Fruit fly (Drosophila melanogaster): ENCODE data around the gene Sugb.

The Sugb gene

DNA sequence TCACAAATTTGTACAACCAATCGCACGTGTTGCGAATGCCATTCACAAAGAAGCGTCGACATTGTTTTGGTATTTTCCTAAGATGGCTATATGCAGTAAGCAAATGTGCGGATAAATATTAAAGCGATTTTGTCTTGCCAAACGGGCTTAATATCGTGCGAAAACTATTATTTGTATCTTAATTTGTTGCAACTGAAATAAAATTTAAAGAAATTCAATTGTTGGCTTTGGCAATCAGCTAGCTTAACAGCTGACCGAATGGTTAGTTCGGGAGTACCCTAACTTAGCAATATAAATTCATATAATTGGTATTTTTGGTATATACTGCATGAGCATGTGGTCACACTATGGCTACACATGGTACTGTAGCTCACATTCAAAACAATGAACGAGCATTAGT lies 35.4 kb upstream of the Sugb start, which contains the start of the genes RIOK1 and Polr3H (continued):
- TF ChIP-seq gem (tag; optimal IDR thresholded peaks at IDR 0.05) (no peak), Side (GFP tag; optimal IDR thresholded peaks at IDR 0.05) (peak; percentile 64), MBD-R2 (GFP tag; IDR thresholded peaks at IDR 0.05) (peak; percentile 88), onecut (GFP tag; IDR thresholded peaks at IDR 0.05) (no peak), oc (tag; optimal IDR thresholded peaks at IDR 0.05) (no peak), slbo (GFP tag; IDR thresholded peaks at IDR 0.05) (peak; percentile 72), grau (tag; optimal IDR thresholded peaks at IDR 0.05) (no peak), pan (optimal IDR thresholded peaks at IDR 0.05) (no peak), pan (GFP tag; optimal IDR thresholded peaks at IDR 0.05 in 1 of 2, IDR thresholded peaks at IDR 0.05 in 1 of 2) (peak in 1 of 2 experiments; percentile 68), CG11723 (GFP tag; optimal IDR thresholded peaks at IDR 0.05) (no peak), crp (GFP tag; optimal IDR thresholded peaks at IDR 0.05) (peak; percentile 64 to 90), CG11695 (GFP tag; IDR thresholded peaks at IDR 0.05) (peak; percentile 59; the same call in 1 of the 3 replicates), CG13624 (GFP tag; optimal IDR thresholded peaks at IDR 0.05) (peak; percentile 80), CG16813 (GFP tag; IDR thresholded peaks at IDR 0.05; ENCODE audit: partially characterized antibody) (no peak), mld (GFP tag; IDR thresholded peaks at IDR 0.05; ENCODE audit: partially characterized antibody) (no peak), Blimp-1 (GFP tag; optimal IDR thresholded peaks at IDR 0.05) (no peak), jing (GFP tag; optimal IDR thresholded peaks at IDR 0.05) (peak; percentile 6), pum (GFP tag; optimal IDR thresholded peaks at IDR 0.05) (peak; percentile 75), ranshi (GFP tag; IDR thresholded peaks at IDR 0.05) (peak; percentile 40; the same call in 1 of the 2 replicates), cas (GFP tag; IDR thresholded peaks at IDR 0.05) (0 out of 2 replicates have a peak, but pooled peaks have one; percentile 31), pb (GFP tag; optimal IDR thresholded peaks at IDR 0.05) (no peak), CG9817 (tag; optimal IDR thresholded peaks at IDR 0.05) (peak; percentile 54), Fer2 (tag; optimal IDR thresholded peaks at IDR 0.05) (no peak), Chrac-16 (GFP tag; optimal IDR thresholded peaks at IDR 0.05) (peak; percentile 75), zfh2 (GFP tag; optimal IDR thresholded peaks at IDR 0.05) (peak; percentile 66), odd (GFP tag; optimal IDR thresholded peaks at IDR 0.05) (no peak), Xbp1 (GFP tag; optimal IDR thresholded peaks at IDR 0.05) (peak; percentile 79), nerfin-2 (GFP tag; IDR thresholded peaks at IDR 0.05; ENCODE audit: partially characterized antibody) (no peak), Bgb (GFP tag; IDR thresholded peaks at IDR 0.05; ENCODE audit: partially characterized antibody) (no peak), CG17912 (GFP tag; optimal IDR thresholded peaks at IDR 0.05) (no peak), sd (tag; optimal IDR thresholded peaks at IDR 0.05) (no peak), CG8478 (optimal IDR thresholded peaks at IDR 0.05) (no peak), Taf1 (GFP tag; IDR thresholded peaks at IDR 0.05) (no peak), emc (GFP tag; optimal IDR thresholded peaks at IDR 0.05) (no peak), mam (GFP tag; optimal IDR thresholded peaks at IDR 0.05) (peak; percentile 83), CG8924 (tag; optimal IDR thresholded peaks at IDR 0.05) (no peak), cg (GFP tag; optimal IDR thresholded peaks at IDR 0.05) (no peak), Oaz (GFP tag; IDR thresholded peaks at IDR 0.05) (peak; percentile 27; the same call in 1 of the 2 replicates), twi (tag; optimal IDR thresholded peaks at IDR 0.05) (no peak), cato (GFP tag; optimal IDR thresholded peaks at IDR 0.05; ENCODE audit: borderline replicate concordance) (peak; percentile 41), ERR (GFP tag; optimal IDR thresholded peaks at IDR 0.05) (peak; percentile 56), tx (GFP tag; optimal IDR thresholded peaks at IDR 0.05) (peak; percentile 75), CG34376 (GFP tag; optimal IDR thresholded peaks at IDR 0.05) (no peak), Xrp1 (GFP tag; IDR thresholded peaks at IDR 0.05) (peak; percentile 67; the same call in 1 of the 2 replicates), CG2116 (GFP tag; optimal IDR thresholded peaks at IDR 0.05) (peak; percentile 53), ttk (GFP tag; IDR thresholded peaks at IDR 0.05) (peak; percentile 31; the same call in 1 of the 2 replicates), PHDP (tag; optimal IDR thresholded peaks at IDR 0.05) (no peak), CG15696 (tag; optimal IDR thresholded peaks at IDR 0.05) (peak; percentile 4), CG15011 (GFP tag; optimal IDR thresholded peaks at IDR 0.05) (peak; percentile 37), CG4854 (GFP tag; optimal IDR thresholded peaks at IDR 0.05) (peak; percentile 47), CG14014 (GFP tag; IDR thresholded peaks at IDR 0.05) (peak; percentile 68)

Data from whole organism, embryonic.